Worm (Caenorhabditis elegans): ENCODE measurements around the gene mps-1.
A peak's percentile ranks its signal among the peaks of the same experiment; 100 is the strongest.

The mps-1 gene

ce11 chrII:6283074-6283473 lies 11.1 kb downstream of the mps-1 start, which contains the start of gene F13H8.1:
TSS of gene F13H8.1 (plus strand) at chrII:6283384.
- TF ChIP-seq C38D4.7 (GFP tag; optimal IDR thresholded peaks at IDR 0.05) (no peak), pha-4 (tag; optimal IDR thresholded peaks at IDR 0.05) (no peak), unc-3 (GFP tag; conservative IDR thresholded peaks at IDR 0.05) (no peak), unc-3 (tag; optimal IDR thresholded peaks at IDR 0.05) (no peak), che-1 (tag; optimal IDR thresholded peaks at IDR 0.05) (no peak), unc-55 (GFP tag; optimal IDR thresholded peaks at IDR 0.05) (no peak), fkh-10 (GFP tag; optimal IDR thresholded peaks at IDR 0.05) (no peak), hlh-13 (GFP tag; optimal IDR thresholded peaks at IDR 0.05) (no peak), ceh-31 (tag; optimal IDR thresholded peaks at IDR 0.05) (no peak), ceh-6 (GFP tag; optimal IDR thresholded peaks at IDR 0.05) (no peak), lim-6 (tag; optimal IDR thresholded peaks at IDR 0.05) (no peak), K09A11.1 (tag; optimal IDR thresholded peaks at IDR 0.05; ENCODE audit: insufficient read depth) (no peak), gmeb-2 (tag; optimal IDR thresholded peaks at IDR 0.05) (no peak), syd-9 (tag; optimal IDR thresholded peaks at IDR 0.05) (no peak), ceh-30 (tag; optimal IDR thresholded peaks at IDR 0.05) (no peak), dve-1 (tag; optimal IDR thresholded peaks at IDR 0.05) (no peak), ama-1 (optimal IDR thresholded peaks at IDR 0.05) (no peak), unc-42 (tag; optimal IDR thresholded peaks at IDR 0.05) (no peak), dmd-4 (tag; optimal IDR thresholded peaks at IDR 0.05; ENCODE audit: borderline replicate concordance) (no peak)

ce11 chrII:6281903-6282302 lies 12.3 kb downstream of the mps-1 start:
- TF ChIP-seq ceh-19 (GFP tag; optimal IDR thresholded peaks at IDR 0.05) (no peak), ceh-18 (tag; optimal IDR thresholded peaks at IDR 0.05) (no peak), elt-2 (tag; optimal IDR thresholded peaks at IDR 0.05) (no peak), pros-1 (tag; optimal IDR thresholded peaks at IDR 0.05) (no peak), Y22D7AL.16 (tag; optimal IDR thresholded peaks at IDR 0.05) (no peak), ahr-1 (tag; optimal IDR thresholded peaks at IDR 0.05) (no peak), gmeb-2 (tag; optimal IDR thresholded peaks at IDR 0.05) (no peak), C08G9.2 (tag; optimal IDR thresholded peaks at IDR 0.05) (no peak), pha-2 (tag; optimal IDR thresholded peaks at IDR 0.05) (no peak), ceh-14 (tag; optimal IDR thresholded peaks at IDR 0.05) (no peak), hlh-13 (GFP tag; optimal IDR thresholded peaks at IDR 0.05) (no peak), ceh-24 (tag; optimal IDR thresholded peaks at IDR 0.05) (no peak), sox-2 (GFP tag; IDR thresholded peaks at IDR 0.05) (no peak), tbx-2 (tag; optimal IDR thresholded peaks at IDR 0.05) (no peak), hlh-8 (tag; optimal IDR thresholded peaks at IDR 0.05) (no peak), madf-2 (tag; optimal IDR thresholded peaks at IDR 0.05) (no peak), fax-1 (tag; optimal IDR thresholded peaks at IDR 0.05) (no peak), dmd-4 (tag; optimal IDR thresholded peaks at IDR 0.05; ENCODE audit: borderline replicate concordance) (no peak), mec-3 (tag; optimal IDR thresholded peaks at IDR 0.05; ENCODE audit: borderline replicate concordance) (no peak), ama-1 (optimal IDR thresholded peaks at IDR 0.05) (no peak)

DNA sequence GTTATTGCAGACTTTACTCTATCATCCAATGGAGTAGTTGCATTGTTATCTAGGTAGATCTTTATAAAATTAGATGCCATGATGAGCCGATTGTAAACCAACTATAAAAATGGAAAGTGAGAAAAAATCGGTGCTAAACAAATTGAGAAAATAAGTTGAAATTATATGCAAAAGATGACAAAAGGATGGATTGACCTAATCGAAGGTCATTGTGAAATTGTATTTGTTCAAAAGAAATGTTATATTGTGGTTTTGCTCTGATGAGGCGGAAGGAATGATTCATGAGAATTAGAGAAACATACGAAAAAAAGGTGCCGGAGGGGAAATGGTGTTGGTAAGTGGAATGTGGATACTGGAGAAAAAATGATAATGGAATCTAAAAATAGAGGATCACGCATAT lies 13.2 kb downstream of the mps-1 start, which contains the start of gene scly-1:
scly-1 (minus strand) TSS at position 101 of the 400 bp plus-strand sequence.
- TF ChIP-seq Y22D7AL.16 (tag; optimal IDR thresholded peaks at IDR 0.05) = no peak
- TF ChIP-seq ceh-18 (tag; optimal IDR thresholded peaks at IDR 0.05) = no peak
- no peak for TF ChIP-seq ceh-31 (tag; optimal IDR thresholded peaks at IDR 0.05)
- TF ChIP-seq unc-86 (tag; optimal IDR thresholded peaks at IDR 0.05) = no peak
- TF ChIP-seq pha-2 (tag; optimal IDR thresholded peaks at IDR 0.05) = no peak

DNA sequence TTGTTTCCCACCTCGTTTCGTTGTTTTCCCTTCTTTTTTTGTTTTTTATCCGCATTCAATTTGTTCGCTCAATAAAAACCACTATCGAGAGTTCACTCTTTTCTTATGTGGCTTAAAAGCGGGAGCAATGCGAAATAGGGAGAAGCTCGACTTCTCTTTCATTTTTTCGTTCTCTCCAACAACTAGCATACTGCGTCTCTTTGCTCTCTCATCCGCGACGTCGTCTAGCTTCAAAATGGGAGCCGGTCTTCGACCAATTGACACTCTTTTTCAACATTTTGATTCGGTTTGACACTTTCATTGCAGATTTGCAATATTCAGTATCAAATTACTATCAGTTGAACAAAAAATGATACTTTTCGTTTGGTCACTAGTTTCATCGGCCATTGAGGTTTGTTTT lies 20.2 kb downstream of the mps-1 start, which contains the start of gene bpl-1:
bpl-1 (plus strand) TSS at position 301 of the 400 bp plus-strand sequence.
- TF ChIP-seq fkh-10 (GFP tag; optimal IDR thresholded peaks at IDR 0.05) (no peak), sox-2 (GFP tag; IDR thresholded peaks at IDR 0.05) (no peak), unc-42 (tag; optimal IDR thresholded peaks at IDR 0.05) (peak; percentile 25)
